Fruit fly (Drosophila melanogaster) Kc167 (cell line): ENCODE data around the gene HHEX.

Experiments
- Myc ChIP-seq: fragments of >200 bp; optimal IDR thresholded peaks from 2 replicates; lab custom pipeline; 2017; ENCODE audit warnings: missing external identifiers
- Sin3A ChIP-seq: fragments of >200 bp; optimal IDR thresholded peaks from 2 replicates; lab custom pipeline; 2018; ENCODE audit warnings: missing external identifiers
- h ChIP-seq: fragments of >200 bp; optimal IDR thresholded peaks from 3 replicates; lab custom pipeline; 2018; ENCODE audit warnings: missing external identifiers
- insv ChIP-seq: fragments of >200 bp; optimal IDR thresholded peaks from 3 replicates; lab custom pipeline; 2018; ENCODE audit warnings: missing external identifiers
- psq ChIP-seq: fragments of >200 bp; optimal IDR thresholded peaks from 2 replicates; lab custom pipeline; 2017; ENCODE audit warnings: missing external identifiers
- ttk ChIP-seq: sonication (Bioruptor generic); optimal IDR thresholded peaks from 2 replicates; lab custom pipeline; 2017; ENCODE audit warnings: missing external identifiers

HHEX gene

dm6 chr3R:21048729-21049128 lies 32.0 kb downstream of the HHEX start, which contains the start of gene CG7079:
Gene CG7079 (minus strand): TSS chr3R:21048829.
- TF ChIP-seq Myc (lab: Kevin White, UChicago) (no peak), Sin3A (no peak), insv (lab: Kevin White, UChicago) (no peak), ttk (lab: Kevin White, UChicago) (no peak), h (lab: Kevin White, UChicago) (no peak), psq (lab: Kevin White, UChicago) (no peak)

- no peak for TF ChIP-seq ttk (lab: Kevin White, UChicago)
- TF ChIP-seq Sin3A, result no peak
- TF ChIP-seq h (lab: Kevin White, UChicago), result no peak
- TF ChIP-seq Myc (lab: Kevin White, UChicago), result no peak
- TF ChIP-seq psq (lab: Kevin White, UChicago), result no peak
- no peak for TF ChIP-seq insv (lab: Kevin White, UChicago)
Observed at dm6 chr3R:21046927-21047326, 33.8 kb downstream of the HHEX start, which contains the start of gene CG31207. Gene CG31207 (minus strand): TSS chr3R:21047027.

- TF ChIP-seq Sin3A, result no peak
- TF ChIP-seq psq (lab: Kevin White, UChicago), result no peak
- TF ChIP-seq ttk (lab: Kevin White, UChicago), result no peak
- no peak for TF ChIP-seq insv (lab: Kevin White, UChicago)
- TF ChIP-seq Myc (lab: Kevin White, UChicago), result no peak
- TF ChIP-seq h (lab: Kevin White, UChicago), result no peak
Observed at dm6 chr3R:21045742-21046141, 35.0 kb downstream of the HHEX start, which contains the start of gene CG31189. Gene CG31189 (minus strand): TSS chr3R:21045842.

- TF ChIP-seq Sin3A, result no peak
- no peak for TF ChIP-seq h (lab: Kevin White, UChicago)
- TF ChIP-seq insv (lab: Kevin White, UChicago), result no peak
- TF ChIP-seq ttk (lab: Kevin White, UChicago), result no peak
- no peak for TF ChIP-seq Myc (lab: Kevin White, UChicago)
- no peak for TF ChIP-seq psq (lab: Kevin White, UChicago)
Observed at dm6 chr3R:21043549-21044118, 37.1 kb downstream of the HHEX start, which contains the start of gene CG12278. Gene CG12278 (plus strand): TSS chr3R:21044068.

dm6 chr3R:21042399-21042798 lies 38.3 kb downstream of the HHEX start, which contains the start of gene Dhc93AB:
Gene Dhc93AB (minus strand): TSS chr3R:21042499.
- no peak for TF ChIP-seq ttk (lab: Kevin White, UChicago)
- no peak for TF ChIP-seq Sin3A
- TF ChIP-seq psq (lab: Kevin White, UChicago), result no peak
- no peak for TF ChIP-seq h (lab: Kevin White, UChicago)
- no peak for TF ChIP-seq Myc (lab: Kevin White, UChicago)
- no peak for TF ChIP-seq insv (lab: Kevin White, UChicago)
